Worm (Caenorhabditis elegans): Measurements from ENCODE around the gene coa-3.

Gene coa-3

DNA sequence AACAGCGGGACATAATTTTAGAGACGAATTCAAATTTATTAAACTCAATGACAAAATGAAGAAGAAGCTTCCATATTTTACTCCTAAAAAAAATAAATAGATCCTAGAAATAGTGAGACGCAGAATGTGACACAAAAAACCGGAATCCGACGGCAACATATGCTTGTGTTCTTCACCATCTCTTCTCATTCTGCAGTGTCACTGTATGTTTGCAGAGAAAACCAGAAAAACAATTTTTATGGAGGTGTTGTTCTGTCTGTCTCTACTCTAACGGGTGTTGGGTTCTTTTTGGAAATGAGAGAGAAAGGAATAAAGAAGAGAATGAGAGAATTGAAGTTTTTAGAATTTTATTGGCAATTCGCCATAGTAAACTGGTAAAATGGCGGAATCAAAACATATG is 36.5 kb upstream of the coa-3 start:
- TF ChIP-seq hlh-11 (tag; optimal IDR thresholded peaks at IDR 0.05) (no peak), nhr-237 (tag; optimal IDR thresholded peaks at IDR 0.05) (no peak), daf-19 (GFP tag; conservative IDR thresholded peaks at IDR 0.05) (no peak), lim-7 (GFP tag; IDR thresholded peaks at IDR 0.05) (no peak), mep-1 (tag; optimal IDR thresholded peaks at IDR 0.05) (no peak), ZK546.5 (tag; optimal IDR thresholded peaks at IDR 0.05) (no peak), nhr-42 (GFP tag; IDR thresholded peaks at IDR 0.05) (no peak), ztf-11 (tag; optimal IDR thresholded peaks at IDR 0.05) (no peak), Y105C5A.15 (GFP tag; IDR thresholded peaks at IDR 0.05) (no peak), php-3 (GFP tag; IDR thresholded peaks at IDR 0.05) (no peak), aha-1 (tag) (peak; percentile 15), F10B5.3 (tag; optimal IDR thresholded peaks at IDR 0.05) (no peak), nhr-28 (tag; optimal IDR thresholded peaks at IDR 0.05) (peak; percentile 49), daf-16 (GFP tag; optimal IDR thresholded peaks at IDR 0.05) (no peak), daf-16 (tag; optimal IDR thresholded peaks at IDR 0.05) (peak; percentile 74)

DNA sequence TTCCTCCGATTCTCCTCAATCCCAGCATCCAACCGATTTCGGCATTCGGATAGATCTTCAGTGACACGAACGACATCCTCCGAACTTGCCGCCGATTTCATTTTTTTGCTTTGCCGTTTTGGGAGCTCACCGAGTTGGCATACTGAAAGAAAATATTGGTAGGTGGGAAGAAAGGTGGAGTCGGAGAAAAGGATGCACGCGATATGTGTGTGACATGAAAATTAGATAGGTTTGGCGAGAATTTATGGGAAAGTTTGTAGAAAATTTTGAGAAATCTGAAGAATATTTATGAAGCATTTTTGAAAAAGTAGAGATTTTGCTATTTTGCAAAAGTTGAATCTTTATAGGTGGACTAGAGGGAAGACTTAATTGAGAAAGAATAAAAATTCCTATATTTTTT is 35.8 kb upstream of the coa-3 start, which contains the start of gene che-10:
TSS of gene che-10 (minus strand) at position 101 of the 400 bp plus-strand sequence.
- TF ChIP-seq hmg-1.1 (GFP tag; IDR thresholded peaks at IDR 0.05) (no peak), hif-1 (tag; optimal IDR thresholded peaks at IDR 0.05) (no peak), daf-12 (tag; optimal IDR thresholded peaks at IDR 0.05) (no peak), nhr-11 (tag; optimal IDR thresholded peaks at IDR 0.05) (no peak), Y105C5A.15 (GFP tag; IDR thresholded peaks at IDR 0.05) (no peak), lin-15B (tag; optimal IDR thresholded peaks at IDR 0.05) (no peak), set-16 (GFP tag; IDR thresholded peaks at IDR 0.05) (no peak), fos-1 (tag; optimal IDR thresholded peaks at IDR 0.05) (no peak), nhr-6 (tag; optimal IDR thresholded peaks at IDR 0.05) (no peak), nhr-111 (GFP tag; optimal IDR thresholded peaks at IDR 0.05) (no peak), ztf-7 (tag; optimal IDR thresholded peaks at IDR 0.05) (no peak)

DNA sequence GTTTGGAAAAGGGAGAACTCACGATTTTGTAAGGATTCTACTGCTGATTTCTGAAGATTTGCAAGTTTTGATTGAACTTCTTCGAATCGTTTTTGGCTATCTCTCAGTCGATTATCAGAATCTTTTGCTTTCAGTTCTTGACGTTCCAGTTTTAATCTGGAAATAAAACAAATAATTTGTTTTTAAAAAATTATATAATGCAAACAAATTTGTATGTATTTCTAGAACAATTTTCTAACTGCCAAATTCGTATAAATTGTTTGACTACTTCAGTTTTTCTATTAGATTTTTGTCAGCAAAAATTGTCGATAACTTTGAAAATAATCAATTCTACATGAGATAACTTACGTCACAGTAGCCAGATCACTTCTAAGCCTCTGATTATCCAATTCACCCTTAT is 29.0 kb upstream of the coa-3 start:
- TF ChIP-seq dmd-8 (GFP tag; IDR thresholded peaks at IDR 0.05) (no peak), unc-62 (GFP tag; optimal IDR thresholded peaks at IDR 0.05 in 1 of 2) (peak in 1 of 2 experiments; percentile 90), unc-62 (tag; optimal IDR thresholded peaks at IDR 0.05) (no peak)

DNA sequence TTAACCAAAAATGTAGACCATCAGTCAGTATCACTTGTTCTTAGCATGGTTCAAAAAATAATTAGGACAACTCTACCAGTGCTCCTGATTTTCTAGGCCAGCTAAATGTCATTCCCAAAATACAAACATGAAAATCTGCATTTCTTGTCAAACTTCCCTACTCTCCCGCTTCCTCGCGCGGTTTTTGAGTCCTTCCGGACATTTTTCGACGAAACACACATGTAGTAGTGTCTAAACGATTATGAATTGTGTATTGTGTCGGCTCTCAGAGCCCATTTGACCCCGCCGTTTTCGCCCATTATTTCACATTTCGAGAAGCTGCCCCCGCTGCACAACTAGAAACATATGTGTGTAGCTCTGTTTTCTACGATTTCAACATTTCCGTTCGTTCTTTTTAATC is 24.2 kb upstream of the coa-3 start, which contains the start of gene F35D11.1:
TSS of gene F35D11.1 (plus strand) at position 301 of the 400 bp plus-strand sequence.
- TF ChIP-seq nhr-76 (tag; optimal IDR thresholded peaks at IDR 0.05) (no peak), mes-2 (tag; optimal IDR thresholded peaks at IDR 0.05; ENCODE audit: poor library complexity, severe bottlenecking) (no peak), zip-2 (tag; optimal IDR thresholded peaks at IDR 0.05) (no peak), lin-29 (GFP tag; IDR thresholded peaks at IDR 0.05) (no peak), mdl-1 (tag; optimal IDR thresholded peaks at IDR 0.05) (no peak), ceh-44 (GFP tag; IDR thresholded peaks at IDR 0.05) (no peak), lir-3 (tag; optimal IDR thresholded peaks at IDR 0.05) (no peak), ceh-20 (GFP tag; IDR thresholded peaks at IDR 0.05) (no peak), F10B5.3 (tag; optimal IDR thresholded peaks at IDR 0.05) (no peak), dve-1 (tag; optimal IDR thresholded peaks at IDR 0.05; ENCODE audit: insufficient read depth) (no peak), nhr-48 (tag; optimal IDR thresholded peaks at IDR 0.05) (no peak), madf-5 (GFP tag; IDR thresholded peaks at IDR 0.05) (no peak), dpl-1 (GFP tag; optimal IDR thresholded peaks at IDR 0.05) (no peak), sdz-12 (GFP tag; optimal IDR thresholded peaks at IDR 0.05) (no peak), zag-1 (tag; optimal IDR thresholded peaks at IDR 0.05) (no peak), ceh-82 (tag; optimal IDR thresholded peaks at IDR 0.05) (no peak), pqm-1 (tag; optimal IDR thresholded peaks at IDR 0.05) (no peak), spr-3 (GFP tag; optimal IDR thresholded peaks at IDR 0.05) (no peak)

All from whole organism, L4 larva.